Worm (Caenorhabditis elegans) whole organism, L4 larva: ENCODE data around the gene kdp-1.
A peak's percentile ranks its signal among the peaks of the same experiment; 100 is the strongest.

ENCODE experiments used
- F26F4.8 ChIP-seq: fragments of 200-800 bp; sonication (Bioruptor generic); conservative IDR thresholded peaks from 2 replicates; pipeline ENCODE4 v1.3.6; 2022; ENCODE audit warnings: missing genetic modification characterization, missing compliant biosample characterization
- R02D3.7 ChIP-seq: fragments of 150-350 bp; sonication (generic microtip); optimal IDR thresholded peaks from 3 replicates; lab custom pipeline; 2014; ENCODE audit warnings: missing biosample characterization, missing genetic modification characterization
- T26A8.4 ChIP-seq: fragments of 200-800 bp; sonication (Bioruptor generic); IDR thresholded peaks from 2 replicates; pipeline ENCODE4 v1.3.6; 2022; ENCODE audit warnings: missing genetic modification characterization, missing compliant biosample characterization
- Y5F2A.4 ChIP-seq: fragments of 200-800 bp; sonication (Bioruptor generic); optimal IDR thresholded peaks from 2 replicates; lab custom pipeline; 2018; ENCODE audit warnings: mild to moderate bottlenecking, missing genetic modification characterization, missing compliant biosample characterization
- Y75B8A.6 ChIP-seq: fragments of 200-800 bp; sonication (Bioruptor generic); IDR thresholded peaks from 2 replicates; pipeline ENCODE4 v1.3.6; 2022; ENCODE audit warnings: missing genetic modification reagents, missing genetic modification characterization, missing compliant biosample characterization
- ZK337.2 ChIP-seq: fragments of 200-800 bp; sonication (Bioruptor generic); IDR thresholded peaks from 2 replicates; pipeline ENCODE4 v1.3.6; 2022; ENCODE audit warnings: missing genetic modification reagents, missing genetic modification characterization, missing compliant biosample characterization
- ZK546.5 ChIP-seq, 2 experiments: sonication (generic microtip); optimal IDR thresholded peaks; 2 replicates each; lab custom pipeline; 2017; ENCODE audit warnings: missing biosample characterization in 2 of 2, missing genetic modification characterization in 2 of 2
- aha-1 ChIP-seq: fragments of 150-350 bp; peaks from one replicate; lab custom pipeline; 2014; ENCODE audit warnings: missing biosample characterization, missing genetic modification characterization
- aly-2 ChIP-seq: sonication (generic microtip); optimal IDR thresholded peaks from 2 replicates; lab custom pipeline; 2018; ENCODE audit warnings: missing biosample characterization, missing genetic modification characterization
- ama-1 ChIP-seq: fragments of 150-350 bp; optimal IDR thresholded peaks from 2 replicates; lab custom pipeline; 2014; ENCODE audit warnings: inconsistent platforms, mixed read lengths
- arid-1 ChIP-seq: fragments of 200-800 bp; sonication (Bioruptor generic); conservative IDR thresholded peaks from 2 replicates; pipeline ENCODE4 v1.3.6; 2022; ENCODE audit warnings: missing genetic modification reagents, missing genetic modification characterization, missing compliant biosample characterization
- attf-4 ChIP-seq: sonication (generic microtip); optimal IDR thresholded peaks from 3 replicates; lab custom pipeline; 2017; ENCODE audit warnings: missing biosample characterization, missing genetic modification characterization
- ceh-28 ChIP-seq: fragments of 150-350 bp; optimal IDR thresholded peaks from 2 replicates; lab custom pipeline; 2014; ENCODE audit warnings: missing biosample characterization, missing genetic modification reagents, missing genetic modification characterization
- ceh-32 ChIP-seq: sonication (generic microtip); optimal IDR thresholded peaks from 2 replicates; lab custom pipeline; 2016; ENCODE audit warnings: mild to moderate bottlenecking, missing genetic modification characterization, missing compliant biosample characterization; ENCODE audit not compliant: poor library complexity
- cey-2 ChIP-seq: sonication (generic microtip); optimal IDR thresholded peaks from 3 replicates; lab custom pipeline; 2017; ENCODE audit warnings: missing genetic modification characterization, mild to moderate bottlenecking, missing compliant biosample characterization, antibody characterized with exemption, borderline replicate concordance; ENCODE audit not compliant: insufficient read depth
- daf-12 ChIP-seq: fragments of 150-350 bp; optimal IDR thresholded peaks from 2 replicates; lab custom pipeline; 2014; ENCODE audit warnings: missing biosample characterization, missing genetic modification reagents, missing genetic modification characterization
- dmd-6 ChIP-seq: fragments of 200-800 bp; sonication (Bioruptor generic); IDR thresholded peaks from 2 replicates; pipeline ENCODE4 v1.3.6; 2022; ENCODE audit warnings: missing genetic modification reagents, missing genetic modification characterization, missing compliant biosample characterization
- dmd-9 ChIP-seq: fragments of 200-800 bp; sonication (Bioruptor generic); IDR thresholded peaks from 2 replicates; pipeline ENCODE4 v1.3.6; 2022; ENCODE audit warnings: missing genetic modification reagents, missing genetic modification characterization, missing compliant biosample characterization
- egl-43 ChIP-seq: fragments of 200-800 bp; sonication (Bioruptor generic); IDR thresholded peaks from 2 replicates; pipeline ENCODE4 v1.3.6; 2022; ENCODE audit warnings: missing genetic modification reagents, missing genetic modification characterization, missing compliant biosample characterization
- gei-8 ChIP-seq: fragments of 200-800 bp; sonication (Bioruptor generic); optimal IDR thresholded peaks from 2 replicates; lab custom pipeline; 2018; ENCODE audit warnings: mild to moderate bottlenecking, missing genetic modification characterization, missing compliant biosample characterization
- hlh-30 ChIP-seq: sonication (generic microtip); optimal IDR thresholded peaks from 2 replicates; lab custom pipeline; 2017; ENCODE audit warnings: antibody characterized with exemption, mild to moderate bottlenecking, missing genetic modification characterization, missing compliant biosample characterization; ENCODE audit not compliant: insufficient read depth
- jun-1 ChIP-seq: fragments of 150-350 bp; optimal IDR thresholded peaks from 2 replicates; lab custom pipeline; 2014; ENCODE audit warnings: missing biosample characterization, missing genetic modification reagents, missing genetic modification characterization
- lin-13 ChIP-seq: fragments of 150-350 bp; optimal IDR thresholded peaks from 2 replicates; lab custom pipeline; 2014; ENCODE audit warnings: missing biosample characterization, missing genetic modification reagents, missing genetic modification characterization
- lin-15B ChIP-seq: fragments of 150-350 bp; sonication (generic microtip); optimal IDR thresholded peaks from 3 replicates; lab custom pipeline; 2014; ENCODE audit warnings: missing biosample characterization, missing genetic modification characterization
- lin-29 ChIP-seq: fragments of 200-800 bp; sonication (Bioruptor generic); IDR thresholded peaks from 2 replicates; pipeline ENCODE4 v1.3.6; 2022; ENCODE audit warnings: missing genetic modification reagents, missing genetic modification characterization, missing compliant biosample characterization
- lin-39 ChIP-seq: fragments of 150-350 bp; optimal IDR thresholded peaks from 2 replicates; lab custom pipeline; 2014; ENCODE audit warnings: missing biosample characterization, missing genetic modification reagents, missing genetic modification characterization
- lir-3 ChIP-seq: sonication (generic microtip); optimal IDR thresholded peaks from 2 replicates; lab custom pipeline; 2016; ENCODE audit warnings: mild to moderate bottlenecking, missing genetic modification characterization, missing compliant biosample characterization
- lsy-2 ChIP-seq, 2 experiments: fragments of 150-350 bp in 1 of 2; sonication (generic microtip) in 1 of 2; optimal IDR thresholded peaks; 2 replicates each; lab custom pipeline; 2014 to 2017; ENCODE audit warnings: missing biosample characterization in 2 of 2, missing genetic modification characterization in 2 of 2
- madf-9 ChIP-seq: fragments of 200-800 bp; sonication (Bioruptor generic); conservative IDR thresholded peaks from 2 replicates; pipeline ENCODE4 v1.3.6; 2022; ENCODE audit warnings: missing genetic modification reagents, missing genetic modification characterization, missing compliant biosample characterization
- mdt-29 ChIP-seq: fragments of 200-800 bp; sonication (Bioruptor generic); IDR thresholded peaks from 2 replicates; pipeline ENCODE4 v1.3.6; 2022; ENCODE audit warnings: missing genetic modification reagents, missing genetic modification characterization, missing compliant biosample characterization
- mep-1 ChIP-seq: fragments of 150-350 bp; sonication (generic microtip); optimal IDR thresholded peaks from 3 replicates; lab custom pipeline; 2014; ENCODE audit warnings: missing biosample characterization, missing genetic modification characterization
- mxl-2 ChIP-seq: fragments of 200-800 bp; sonication (Bioruptor generic); conservative IDR thresholded peaks from 2 replicates; pipeline ENCODE4 v1.3.6; 2022; ENCODE audit warnings: missing genetic modification reagents, missing genetic modification characterization, missing compliant biosample characterization
- nhr-25 ChIP-seq: sonication (generic microtip); optimal IDR thresholded peaks from 2 replicates; lab custom pipeline; 2017; ENCODE audit warnings: missing genetic modification characterization, mild to moderate bottlenecking, missing compliant biosample characterization, antibody characterized with exemption, moderate library complexity, borderline replicate concordance; ENCODE audit not compliant: insufficient read depth
- nhr-41 ChIP-seq: fragments of 200-800 bp; sonication (Bioruptor generic); IDR thresholded peaks from 2 replicates; pipeline ENCODE4 v1.3.6; 2022; ENCODE audit warnings: missing genetic modification reagents, missing genetic modification characterization, missing compliant biosample characterization
- nhr-42 ChIP-seq: fragments of 200-800 bp; sonication (Bioruptor generic); IDR thresholded peaks from 2 replicates; pipeline ENCODE4 v1.3.6; 2022; ENCODE audit warnings: missing genetic modification characterization, missing compliant biosample characterization
- nhr-6 ChIP-seq: fragments of 150-350 bp; optimal IDR thresholded peaks from 2 replicates; lab custom pipeline; 2014; ENCODE audit warnings: missing biosample characterization, missing genetic modification characterization
- nhr-77 ChIP-seq: fragments of 150-350 bp; optimal IDR thresholded peaks from 2 replicates; lab custom pipeline; 2014; ENCODE audit warnings: missing biosample characterization, missing genetic modification characterization
- pqm-1 ChIP-seq: sonication (generic microtip); optimal IDR thresholded peaks from 2 replicates; lab custom pipeline; 2017; ENCODE audit warnings: missing biosample characterization, missing genetic modification characterization
- saeg-2 ChIP-seq: fragments of 200-800 bp; sonication (Bioruptor generic); IDR thresholded peaks from 2 replicates; pipeline ENCODE4 v1.3.6; 2022; ENCODE audit warnings: missing genetic modification reagents, missing genetic modification characterization, missing compliant biosample characterization
- sdz-12 ChIP-seq: fragments of 200-800 bp; sonication (Bioruptor generic); optimal IDR thresholded peaks from 2 replicates; lab custom pipeline; 2018; ENCODE audit warnings: mild to moderate bottlenecking, missing genetic modification characterization, missing compliant biosample characterization
- set-16 ChIP-seq: fragments of 200-800 bp; sonication (Bioruptor generic); IDR thresholded peaks from 2 replicates; pipeline ENCODE4 v1.3.6; 2022; ENCODE audit warnings: missing genetic modification reagents, missing genetic modification characterization, missing compliant biosample characterization
- skn-1 ChIP-seq: fragments of 150-350 bp; optimal IDR thresholded peaks from 2 replicates; lab custom pipeline; 2014; ENCODE audit warnings: missing biosample characterization, missing genetic modification characterization
- snpc-4 ChIP-seq: fragments of 150-350 bp; optimal IDR thresholded peaks from 2 replicates; lab custom pipeline; 2014; ENCODE audit warnings: missing biosample characterization, missing genetic modification characterization
- spr-1 ChIP-seq: sonication (generic microtip); optimal IDR thresholded peaks from 2 replicates; lab custom pipeline; 2016; ENCODE audit warnings: mild to moderate bottlenecking, missing genetic modification characterization, missing compliant biosample characterization
- spr-3 ChIP-seq: fragments of 200-800 bp; sonication (Bioruptor generic); optimal IDR thresholded peaks from 2 replicates; lab custom pipeline; 2018; ENCODE audit warnings: mild to moderate bottlenecking, missing genetic modification characterization, missing compliant biosample characterization
- tag-97 ChIP-seq: fragments of 200-800 bp; sonication (Bioruptor generic); IDR thresholded peaks from 2 replicates; pipeline ENCODE4 v1.3.6; 2022; ENCODE audit warnings: missing genetic modification characterization, missing compliant biosample characterization
- tra-1 ChIP-seq: fragments of 200-800 bp; sonication (Bioruptor generic); IDR thresholded peaks from 2 replicates; pipeline ENCODE4 v1.3.6; 2022; ENCODE audit warnings: missing genetic modification reagents, missing genetic modification characterization, missing compliant biosample characterization
- unc-39 ChIP-seq: sonication (generic microtip); optimal IDR thresholded peaks from 2 replicates; lab custom pipeline; 2017; ENCODE audit warnings: missing biosample characterization, missing genetic modification characterization
- vab-7 ChIP-seq: fragments of 200-800 bp; sonication (Bioruptor generic); IDR thresholded peaks from 2 replicates; pipeline ENCODE4 v1.3.6; 2022; ENCODE audit warnings: missing genetic modification reagents, missing genetic modification characterization, missing compliant biosample characterization
- zfp-2 ChIP-seq: sonication (generic microtip); optimal IDR thresholded peaks from 2 replicates; lab custom pipeline; 2016; ENCODE audit warnings: mild to moderate bottlenecking, missing genetic modification characterization, missing compliant biosample characterization
- zip-11 ChIP-seq: fragments of 200-800 bp; sonication (Bioruptor generic); IDR thresholded peaks from 2 replicates; pipeline ENCODE4 v1.3.6; 2022; ENCODE audit warnings: missing genetic modification characterization, missing compliant biosample characterization
- ztf-11 ChIP-seq: fragments of 150-350 bp; optimal IDR thresholded peaks from 2 replicates; lab custom pipeline; 2014; ENCODE audit warnings: missing biosample characterization, missing genetic modification characterization
- ztf-7 ChIP-seq: fragments of 150-350 bp; optimal IDR thresholded peaks from 2 replicates; lab custom pipeline; 2014; ENCODE audit warnings: missing biosample characterization, missing genetic modification characterization

Gene kdp-1

ce11 chrIV:13253841-13254240, 46.1 kb upstream of the kdp-1 start, which contains the start of gene ttr-45 (continued):
- TF ChIP-seq attf-4 (tag; lab: Kevin White, UChicago), result no peak
- no peak for TF ChIP-seq lin-29 (GFP tag; lab: Robert Waterston, UW)
- no peak for TF ChIP-seq skn-1
- TF ChIP-seq spr-1, result no peak
- no peak for TF ChIP-seq ceh-32 (tag; lab: Kevin White, UChicago)
- no peak for TF ChIP-seq set-16
- peak; percentile 1 for TF ChIP-seq mep-1 (tag; lab: Kevin White, UChicago)
- TF ChIP-seq lir-3 (tag; lab: Kevin White, UChicago), result no peak
- TF ChIP-seq ama-1 (lab: Kevin White, UChicago), result no peak
- TF ChIP-seq ztf-11 (tag; lab: Kevin White, UChicago), result no peak
- no peak for TF ChIP-seq Y5F2A.4 (GFP tag; lab: Kevin White, UChicago)
- no peak for TF ChIP-seq F26F4.8
- TF ChIP-seq gei-8 (GFP tag; lab: Kevin White, UChicago), result no peak
- TF ChIP-seq nhr-77 (tag; lab: Kevin White, UChicago), result peak; percentile 88
- TF ChIP-seq aly-2 (tag; lab: Kevin White, UChicago), result no peak
- TF ChIP-seq nhr-6 (tag; lab: Kevin White, UChicago), result no peak
- no peak for TF ChIP-seq mxl-2 (GFP tag; lab: Robert Waterston, UW)
- no peak for TF ChIP-seq nhr-25 (tag; lab: Kevin White, UChicago)
- no peak for TF ChIP-seq aha-1
- no peak for TF ChIP-seq ceh-28 (tag; lab: Kevin White, UChicago)
- 0 out of 2 replicates have a peak, but pooled peaks have one; percentile 27 for TF ChIP-seq nhr-42
- peak; percentile 96 for TF ChIP-seq pqm-1 (tag; lab: Kevin White, UChicago)
- peak; percentile 89 for TF ChIP-seq tra-1 (GFP tag; lab: Robert Waterston, UW)
- TF ChIP-seq saeg-2 (GFP tag; lab: Robert Waterston, UW), result 0 out of 2 replicates have a peak, but pooled peaks have one; percentile 39
- peak; percentile 69 for TF ChIP-seq hlh-30 (tag; lab: Kevin White, UChicago)
- TF ChIP-seq zip-11 (GFP tag; lab: Robert Waterston, UW), result no peak
- no peak for TF ChIP-seq snpc-4 (tag; lab: Kevin White, UChicago)
- peak; percentile 34 for TF ChIP-seq jun-1 (tag; lab: Kevin White, UChicago)
- TF ChIP-seq mdt-29 (GFP tag; lab: Robert Waterston, UW), result peak; percentile 46; the same call in 1 of the 2 replicates
- TF ChIP-seq sdz-12, result no peak
- TF ChIP-seq nhr-41 (GFP tag; lab: Robert Waterston, UW), result no peak
- TF ChIP-seq lin-15B, result no peak
- TF ChIP-seq vab-7 (GFP tag; lab: Robert Waterston, UW), result no peak
- TF ChIP-seq lsy-2 (tag; optimal IDR thresholded peaks at IDR 0.05; lab: Kevin White, UChicago), result peak in 1 of 2 experiments; percentile 45
- no peak for TF ChIP-seq zfp-2
- TF ChIP-seq arid-1, result no peak
- no peak for TF ChIP-seq daf-12 (tag; lab: Kevin White, UChicago)
- TF ChIP-seq lin-13 (GFP tag; lab: Kevin White, UChicago), result no peak
- TF ChIP-seq unc-39, result no peak
- no peak for TF ChIP-seq spr-3 (GFP tag; lab: Kevin White, UChicago)
- no peak for TF ChIP-seq cey-2 (tag; lab: Kevin White, UChicago)
- peak; percentile 52 for TF ChIP-seq ztf-7 (tag; lab: Kevin White, UChicago)
- no peak for TF ChIP-seq T26A8.4
- no peak for TF ChIP-seq lin-39
- no peak for TF ChIP-seq R02D3.7 (tag; lab: Kevin White, UChicago)
- TF ChIP-seq madf-9 (GFP tag; lab: Robert Waterston, UW), result no peak
- no peak for TF ChIP-seq ZK546.5 (tag; optimal IDR thresholded peaks at IDR 0.05; lab: Kevin White, UChicago)
- TF ChIP-seq tag-97, result no peak
- TF ChIP-seq dmd-9 (GFP tag; lab: Robert Waterston, UW), result no peak
- TF ChIP-seq Y75B8A.6 (GFP tag; lab: Robert Waterston, UW), result no peak
- peak; percentile 99 for TF ChIP-seq dmd-6 (GFP tag; lab: Robert Waterston, UW)
- TF ChIP-seq ZK337.2 (GFP tag; lab: Robert Waterston, UW), result no peak
- TF ChIP-seq egl-43 (GFP tag; lab: Robert Waterston, UW), result no peak
